Worm (Caenorhabditis elegans) whole organism, L1 larva: ENCODE measurements around the gene fdgt-1.

ENCODE experiments used
- C04F5.9 ChIP-seq: sonication (generic microtip); optimal IDR thresholded peaks from 2 replicates; lab custom pipeline; 2016; ENCODE audit warnings: missing genetic modification characterization, missing compliant biosample characterization
- C34B4.2 ChIP-seq: sonication (generic microtip); optimal IDR thresholded peaks from 2 replicates; lab custom pipeline; 2017; ENCODE audit warnings: mild to moderate bottlenecking, missing genetic modification characterization, missing compliant biosample characterization
- aha-1 ChIP-seq: fragments of 150-350 bp; optimal IDR thresholded peaks from 2 replicates; lab custom pipeline; 2014; ENCODE audit warnings: missing biosample characterization, missing genetic modification characterization
- ama-1 ChIP-seq: fragments of 150-350 bp; optimal IDR thresholded peaks from 2 replicates; lab custom pipeline; 2014
- ceh-63 ChIP-seq: fragments of 200-800 bp; sonication (Bioruptor generic); optimal IDR thresholded peaks from 2 replicates; lab custom pipeline; 2018; ENCODE audit warnings: mild to moderate bottlenecking, missing genetic modification characterization, missing compliant biosample characterization
- ceh-8 ChIP-seq: fragments of 200-800 bp; sonication (Bioruptor generic); optimal IDR thresholded peaks from 2 replicates; lab custom pipeline; 2018; ENCODE audit warnings: mild to moderate bottlenecking, missing genetic modification characterization, moderate library complexity, missing compliant biosample characterization
- ceh-88 ChIP-seq: fragments of 200-800 bp; sonication (Bioruptor generic); IDR thresholded peaks from 2 replicates; pipeline ENCODE4 v1.3.6; 2022; ENCODE audit warnings: missing genetic modification characterization, missing compliant biosample characterization
- ces-1 ChIP-seq: fragments of 150-350 bp; optimal IDR thresholded peaks from 2 replicates; lab custom pipeline; 2014; ENCODE audit warnings: missing biosample characterization, missing genetic modification reagents, missing genetic modification characterization
- efl-1 ChIP-seq, 4 experiments: fragments of 150-350 bp; optimal IDR thresholded peaks in 3 of 4; peaks in 1 of 4; 1 replicate in 1 of 4; 2 replicates in 3 of 4; lab custom pipeline; 2014; ENCODE audit warnings: missing biosample characterization in 2 of 4, missing genetic modification characterization in 2 of 4, missing genetic modification reagents in 2 of 4
- egl-27 ChIP-seq, 2 experiments: fragments of 150-350 bp in 1 of 2; sonication (generic microtip); optimal IDR thresholded peaks; 3 replicates each; lab custom pipeline; 2017 to 2018; ENCODE audit warnings: missing biosample characterization in 2 of 2, missing genetic modification characterization in 2 of 2, missing genetic modification reagents in 2 of 2
- elt-2 ChIP-seq: sonication (generic microtip); optimal IDR thresholded peaks from 2 replicates; lab custom pipeline; 2016; ENCODE audit warnings: missing genetic modification characterization, mild to moderate bottlenecking, inconsistent platforms, missing compliant biosample characterization, missing genetic modification reagents
- elt-3 ChIP-seq, 6 experiments: fragments of 150-350 bp in 1 of 6; sonication (generic microtip); optimal IDR thresholded peaks; 2 replicates each; lab custom pipeline; 2017 to 2018; ENCODE audit warnings: missing biosample characterization in 6 of 6, missing genetic modification characterization in 6 of 6, inconsistent platforms in 1 of 6
- ets-5 ChIP-seq: fragments of 200-800 bp; sonication (Bioruptor generic); IDR thresholded peaks from 2 replicates; pipeline ENCODE4 v1.3.6; 2022; ENCODE audit warnings: missing genetic modification characterization, missing compliant biosample characterization
- fkh-4 ChIP-seq: sonication (generic microtip); optimal IDR thresholded peaks from 2 replicates; lab custom pipeline; 2016; ENCODE audit warnings: missing compliant biosample characterization, missing genetic modification characterization, borderline replicate concordance
- fos-1 ChIP-seq: fragments of 150-350 bp; optimal IDR thresholded peaks from 2 replicates; lab custom pipeline; 2014; ENCODE audit warnings: missing biosample characterization, missing genetic modification characterization
- grh-1 ChIP-seq: fragments of 200-800 bp; sonication (Bioruptor generic); IDR thresholded peaks from 2 replicates; pipeline ENCODE4 v1.3.6; 2022; ENCODE audit warnings: missing genetic modification reagents, missing genetic modification characterization, missing compliant biosample characterization
- hlh-4 ChIP-seq: sonication (generic microtip); optimal IDR thresholded peaks from 2 replicates; lab custom pipeline; 2016; ENCODE audit warnings: mild to moderate bottlenecking, missing genetic modification characterization, missing compliant biosample characterization
- irx-1 ChIP-seq: sonication (generic microtip); optimal IDR thresholded peaks from 2 replicates; lab custom pipeline; 2016; ENCODE audit warnings: missing genetic modification characterization, missing compliant biosample characterization
- lin-14 ChIP-seq: fragments of 200-800 bp; sonication (Bioruptor generic); optimal IDR thresholded peaks from 2 replicates; lab custom pipeline; 2018; ENCODE audit warnings: mild to moderate bottlenecking, missing genetic modification characterization, moderate library complexity, missing compliant biosample characterization
- mab-9 ChIP-seq: fragments of 200-800 bp; sonication (Bioruptor generic); IDR thresholded peaks from 2 replicates; pipeline ENCODE4 v1.3.6; 2022; ENCODE audit warnings: missing genetic modification reagents, missing genetic modification characterization, missing compliant biosample characterization
- mef-2 ChIP-seq: fragments of 150-350 bp; optimal IDR thresholded peaks from 2 replicates; lab custom pipeline; 2014; ENCODE audit warnings: missing biosample characterization, missing genetic modification characterization
- mep-1 ChIP-seq: fragments of 150-350 bp; optimal IDR thresholded peaks from 2 replicates; lab custom pipeline; 2014; ENCODE audit warnings: missing biosample characterization, missing genetic modification characterization
- nhr-11 ChIP-seq: fragments of 150-350 bp; optimal IDR thresholded peaks from 2 replicates; lab custom pipeline; 2014; ENCODE audit warnings: missing biosample characterization, missing genetic modification characterization
- nhr-19 ChIP-seq: fragments of 200-800 bp; sonication (Bioruptor generic); conservative IDR thresholded peaks from 2 replicates; pipeline ENCODE4 v1.3.6; 2022; ENCODE audit warnings: missing genetic modification characterization, missing compliant biosample characterization
- nhr-237 ChIP-seq: fragments of 150-350 bp; optimal IDR thresholded peaks from 2 replicates; lab custom pipeline; 2014; ENCODE audit warnings: missing biosample characterization, missing genetic modification characterization
- nhr-28 ChIP-seq: fragments of 150-350 bp; optimal IDR thresholded peaks from 2 replicates; lab custom pipeline; 2014; ENCODE audit warnings: missing biosample characterization, missing genetic modification characterization
- nhr-47 ChIP-seq: sonication (generic microtip); optimal IDR thresholded peaks from 2 replicates; lab custom pipeline; 2016; ENCODE audit warnings: mild to moderate bottlenecking, missing genetic modification characterization, moderate library complexity, missing compliant biosample characterization
- nhr-77 ChIP-seq: fragments of 150-350 bp; optimal IDR thresholded peaks from 2 replicates; lab custom pipeline; 2014; ENCODE audit warnings: missing biosample characterization, missing genetic modification characterization
- nhr-84 ChIP-seq: sonication (generic microtip); optimal IDR thresholded peaks from 2 replicates; lab custom pipeline; 2017; ENCODE audit warnings: missing biosample characterization, missing genetic modification characterization
- nhr-90 ChIP-seq: sonication (generic microtip); optimal IDR thresholded peaks from 2 replicates; lab custom pipeline; 2016; ENCODE audit warnings: mild to moderate bottlenecking, missing genetic modification characterization, missing compliant biosample characterization; ENCODE audit not compliant: poor library complexity
- pag-3 ChIP-seq: sonication (generic microtip); optimal IDR thresholded peaks from 2 replicates; lab custom pipeline; 2017; ENCODE audit warnings: missing genetic modification characterization, mild to moderate bottlenecking, missing compliant biosample characterization, antibody characterized with exemption, borderline replicate concordance; ENCODE audit not compliant: insufficient read depth
- pqm-1 ChIP-seq: sonication (generic microtip); optimal IDR thresholded peaks from 3 replicates; lab custom pipeline; 2017; ENCODE audit warnings: missing biosample characterization, missing genetic modification characterization
- rnt-1 ChIP-seq: sonication (generic microtip); optimal IDR thresholded peaks from 2 replicates; lab custom pipeline; 2016; ENCODE audit warnings: mild to moderate bottlenecking, missing genetic modification characterization, moderate library complexity, missing compliant biosample characterization
- skn-1 ChIP-seq: fragments of 150-350 bp; optimal IDR thresholded peaks from 2 replicates; lab custom pipeline; 2014; ENCODE audit warnings: missing biosample characterization, missing genetic modification characterization
- sox-4 ChIP-seq: sonication (generic microtip); optimal IDR thresholded peaks from 2 replicates; lab custom pipeline; 2016; ENCODE audit warnings: missing genetic modification characterization, missing compliant biosample characterization
- sup-37 ChIP-seq: fragments of 200-800 bp; sonication (Bioruptor generic); optimal IDR thresholded peaks from 2 replicates; lab custom pipeline; 2018; ENCODE audit warnings: mild to moderate bottlenecking, missing genetic modification characterization, missing compliant biosample characterization
- swsn-7 ChIP-seq: sonication (generic microtip); optimal IDR thresholded peaks from 2 replicates; lab custom pipeline; 2016; ENCODE audit warnings: missing genetic modification characterization, missing compliant biosample characterization
- tbx-2 ChIP-seq: sonication (generic microtip); optimal IDR thresholded peaks from 2 replicates; lab custom pipeline; 2016; ENCODE audit warnings: missing genetic modification characterization, missing compliant biosample characterization
- tlp-1 ChIP-seq: fragments of 150-350 bp; optimal IDR thresholded peaks from 2 replicates; lab custom pipeline; 2014; ENCODE audit warnings: missing biosample characterization, missing genetic modification characterization
- unc-130 ChIP-seq: fragments of 150-350 bp; optimal IDR thresholded peaks from 2 replicates; lab custom pipeline; 2017; ENCODE audit warnings: missing biosample characterization, missing genetic modification characterization, inconsistent platforms
- unc-30 ChIP-seq: sonication (generic microtip); optimal IDR thresholded peaks from 2 replicates; lab custom pipeline; 2017; ENCODE audit warnings: missing biosample characterization, missing genetic modification characterization
- unc-98 ChIP-seq: fragments of 200-800 bp; sonication (Bioruptor generic); IDR thresholded peaks from 2 replicates; pipeline ENCODE4 v1.3.6; 2022; ENCODE audit warnings: missing genetic modification characterization, missing compliant biosample characterization
- zip-4 ChIP-seq: fragments of 200-800 bp; sonication (Bioruptor generic); optimal IDR thresholded peaks from 2 replicates; lab custom pipeline; 2018; ENCODE audit warnings: mild to moderate bottlenecking, missing genetic modification characterization, moderate library complexity, missing compliant biosample characterization
- ztf-11 ChIP-seq, 2 experiments: sonication (generic microtip); optimal IDR thresholded peaks; 2 replicates each; lab custom pipeline; 2016 to 2017; ENCODE audit warnings: missing genetic modification characterization in 2 of 2, missing biosample characterization in 1 of 2, missing compliant biosample characterization in 1 of 2
- ztf-4 ChIP-seq: fragments of 150-350 bp; optimal IDR thresholded peaks from 2 replicates; lab custom pipeline; 2014; ENCODE audit warnings: missing biosample characterization, missing genetic modification characterization

Gene fdgt-1

DNA sequence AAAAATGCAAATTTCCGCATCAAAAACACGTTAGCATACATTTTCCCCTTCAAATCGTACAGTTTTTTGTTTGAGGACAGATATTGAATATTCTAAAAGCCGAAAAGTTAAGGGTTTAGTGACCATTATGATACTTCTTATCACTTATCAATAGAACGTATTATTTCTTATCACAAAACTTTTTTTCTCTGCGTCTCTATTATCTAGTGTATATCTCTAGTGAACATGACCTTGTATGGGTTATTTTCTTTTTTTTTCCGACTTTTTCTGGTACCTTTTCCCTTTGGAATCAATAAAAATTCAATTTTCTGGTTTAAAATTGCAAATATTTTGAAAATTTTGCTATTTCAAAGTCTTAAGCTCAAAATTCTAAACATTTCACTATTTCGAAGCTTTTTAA, 703 bp upstream of the fdgt-1 start (continued):
- TF ChIP-seq elt-2 (tag; lab: Kevin White, UChicago) (peak; percentile 76), aha-1 (no peak)

DNA sequence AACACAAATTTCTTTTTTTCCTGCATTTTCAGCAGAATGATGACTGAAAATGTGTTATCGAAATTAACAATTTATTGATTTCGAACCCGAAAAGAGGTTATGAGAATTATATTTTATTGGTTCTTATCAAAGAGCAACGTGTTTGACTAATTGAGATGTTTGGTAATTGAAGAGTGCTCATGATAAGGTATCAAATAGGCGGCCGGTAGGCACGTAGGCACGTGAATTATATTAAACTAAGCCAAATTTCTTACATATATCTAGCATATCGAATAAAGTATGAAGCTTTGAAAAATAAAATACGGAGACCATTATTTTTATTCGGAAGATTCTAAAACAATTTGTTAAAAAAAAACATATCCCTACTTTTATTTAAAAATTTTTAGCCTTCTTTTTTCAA, 13.0 kb downstream of the fdgt-1 start, which contains the start of gene math-45:
Gene math-45 (minus strand): TSS at position 101 of the 400 bp plus-strand sequence.
- no peak for TF ChIP-seq mab-9
- no peak for TF ChIP-seq efl-1 (optimal IDR thresholded peaks at IDR 0.05; lab: Kevin White, UChicago)
- peak in 1 of 2 experiments; percentile 37 for TF ChIP-seq efl-1 (GFP tag; optimal IDR thresholded peaks at IDR 0.05 in 1 of 2; lab: Kevin White, UChicago)
- no peak for TF ChIP-seq ama-1 (lab: Kevin White, UChicago)
- TF ChIP-seq elt-2 (tag; lab: Kevin White, UChicago), result peak; percentile 8
- no peak for TF ChIP-seq ztf-4 (tag; lab: Kevin White, UChicago)
- TF ChIP-seq unc-30, result no peak
- TF ChIP-seq nhr-84, result no peak
- no peak for TF ChIP-seq mep-1 (tag; lab: Kevin White, UChicago)
- TF ChIP-seq nhr-90, result no peak

DNA sequence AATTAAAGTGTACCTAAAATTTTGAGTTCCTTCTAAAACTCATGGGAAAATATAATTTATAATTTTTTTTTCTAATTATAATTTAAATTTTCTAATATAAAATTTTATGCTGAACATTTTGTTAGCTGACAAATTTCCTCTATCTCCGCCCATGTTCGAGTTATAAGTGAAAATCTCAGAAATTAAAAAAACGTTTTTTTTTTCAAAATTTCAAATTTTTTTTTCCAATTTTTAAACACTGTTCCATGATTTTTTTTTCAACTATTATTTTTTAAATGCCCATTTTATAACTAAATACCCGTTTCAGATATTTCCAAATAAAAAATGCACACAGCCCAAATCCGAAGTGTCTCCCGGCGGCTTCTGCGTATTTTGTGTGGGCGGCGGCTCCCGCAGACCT, 14.5 kb downstream of the fdgt-1 start, which contains the start of gene Y51H7BR.8:
Gene Y51H7BR.8 (plus strand): TSS at position 301 of the 400 bp plus-strand sequence.
- no peak for TF ChIP-seq unc-130
- no peak for TF ChIP-seq nhr-11 (tag; lab: Kevin White, UChicago)
- no peak for TF ChIP-seq ceh-8
- TF ChIP-seq ces-1 (GFP tag; lab: Kevin White, UChicago), result no peak
- no peak for TF ChIP-seq nhr-77 (tag; lab: Kevin White, UChicago)
- TF ChIP-seq irx-1, result no peak
- no peak for TF ChIP-seq elt-3 (tag; optimal IDR thresholded peaks at IDR 0.05; lab: Kevin White, UChicago)
- TF ChIP-seq ama-1 (lab: Kevin White, UChicago), result no peak
- no peak for TF ChIP-seq zip-4 (GFP tag; lab: Kevin White, UChicago)
- no peak for TF ChIP-seq grh-1 (GFP tag; lab: Robert Waterston, UW)
- TF ChIP-seq tlp-1 (tag; lab: Kevin White, UChicago), result no peak
- no peak for TF ChIP-seq mep-1 (tag; lab: Kevin White, UChicago)
- no peak for TF ChIP-seq swsn-7 (tag; lab: Kevin White, UChicago)
- no peak for TF ChIP-seq lin-14 (GFP tag; lab: Kevin White, UChicago)
- no peak for TF ChIP-seq fkh-4 (tag; lab: Kevin White, UChicago)
- TF ChIP-seq ets-5, result no peak
- no peak for TF ChIP-seq elt-2 (tag; lab: Kevin White, UChicago)
- TF ChIP-seq, all 84 proteins: peak for 0

DNA sequence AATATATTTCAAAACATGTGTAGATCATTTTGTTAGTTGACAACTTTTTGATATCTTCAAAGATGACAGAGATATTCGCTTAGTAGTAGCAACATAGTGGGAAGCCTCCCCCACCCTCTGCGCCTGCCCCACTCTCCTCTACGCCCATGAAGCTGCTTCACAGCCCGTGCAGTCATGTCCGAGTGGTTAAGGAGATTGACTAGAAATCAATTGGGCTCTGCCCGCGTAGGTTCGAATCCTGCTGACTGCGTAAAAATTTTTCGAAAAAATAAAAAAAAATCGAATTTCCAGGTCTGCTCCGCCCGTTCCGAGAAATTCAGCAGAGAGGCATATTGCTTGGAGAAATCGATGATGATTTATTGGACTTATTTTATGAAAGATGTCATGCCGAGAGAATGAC, 15.5 kb downstream of the fdgt-1 start:
- TF ChIP-seq tlp-1 (tag; lab: Kevin White, UChicago) (no peak), mab-9 (peak; percentile 51; the same call in 1 of the 2 replicates), ztf-11 (tag; optimal IDR thresholded peaks at IDR 0.05; lab: Kevin White, UChicago) (no peak), ceh-88 (no peak), rnt-1 (tag; lab: Kevin White, UChicago) (no peak), skn-1 (tag; lab: Kevin White, UChicago) (no peak), zip-4 (GFP tag; lab: Kevin White, UChicago) (no peak), nhr-90 (no peak), nhr-28 (tag; lab: Kevin White, UChicago) (no peak), pqm-1 (tag; lab: Kevin White, UChicago) (no peak), C04F5.9 (tag; lab: Kevin White, UChicago) (no peak), lin-14 (GFP tag; lab: Kevin White, UChicago) (no peak), unc-98 (GFP tag; lab: Robert Waterston, UW) (no peak), ceh-63 (no peak), sup-37 (GFP tag; lab: Kevin White, UChicago) (no peak), nhr-237 (tag; lab: Kevin White, UChicago) (no peak), sox-4 (tag; lab: Kevin White, UChicago) (no peak), ama-1 (lab: Kevin White, UChicago) (no peak), egl-27 (tag; optimal IDR thresholded peaks at IDR 0.05; lab: Kevin White, UChicago) (no peak), hlh-4 (tag; lab: Kevin White, UChicago) (no peak), nhr-47 (tag; lab: Kevin White, UChicago) (peak; percentile 37), unc-30 (no peak), nhr-77 (tag; lab: Kevin White, UChicago) (no peak), elt-2 (tag; lab: Kevin White, UChicago) (no peak), nhr-19 (GFP tag; lab: Robert Waterston, UW) (peak; percentile 29; the same call in 1 of the 2 replicates), fos-1 (no peak), mef-2 (tag; lab: Kevin White, UChicago) (no peak), tbx-2 (tag; lab: Kevin White, UChicago) (no peak), swsn-7 (tag; lab: Kevin White, UChicago) (peak; percentile 7), C34B4.2 (no peak), fkh-4 (tag; lab: Kevin White, UChicago) (no peak), pag-3 (tag; lab: Kevin White, UChicago) (no peak), ces-1 (GFP tag; lab: Kevin White, UChicago) (no peak), nhr-11 (tag; lab: Kevin White, UChicago) (no peak)
